Worm (Caenorhabditis elegans) whole organism, L4/young adult: Measurements from ENCODE around the gene C16C8.7.

ENCODE experiments used
- W03F9.2 ChIP-seq: fragments of 150-350 bp; optimal IDR thresholded peaks from 2 replicates; lab custom pipeline; 2014; ENCODE audit warnings: missing biosample characterization, missing genetic modification characterization
- him-1 ChIP-seq: sonication (generic microtip); optimal IDR thresholded peaks from 2 replicates; lab custom pipeline; 2016; ENCODE audit warnings: missing genotype, missing genetic modification reagents, missing genetic modification characterization, missing compliant biosample characterization

DNA sequence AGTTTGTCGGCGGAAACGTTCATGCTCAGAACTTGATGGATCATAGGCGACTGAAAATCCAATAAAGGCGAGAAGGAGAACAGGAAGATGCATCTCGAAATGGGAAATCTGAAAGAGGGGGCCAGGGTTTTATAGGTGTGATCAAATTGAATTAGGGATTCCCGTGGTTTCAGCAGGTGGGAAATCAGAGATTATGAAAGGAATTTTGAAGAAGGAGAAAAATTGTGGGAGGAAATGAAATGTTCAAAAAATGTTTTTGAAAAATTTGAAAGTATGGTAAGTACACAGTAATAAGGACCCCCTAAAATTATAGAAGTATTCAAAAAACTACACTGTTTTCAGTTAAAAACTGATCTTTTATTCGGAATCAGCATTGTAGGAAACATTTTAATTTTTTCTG lies 10.6 kb upstream of the C16C8.7 start, which contains the start of gene Y49F6B.20:
- TF ChIP-seq him-1, result no peak
- no peak for TF ChIP-seq W03F9.2 (tag; lab: Kevin White, UChicago)
